Worm (Caenorhabditis elegans) whole organism, L4 larva: ENCODE measurements around the gene srsx-3.

Experiments used
- D1046.2 ChIP-seq: fragments of 200-800 bp; sonication (Bioruptor generic); IDR thresholded peaks from 2 replicates; pipeline ENCODE4 v1.3.6; 2022; ENCODE audit warnings: missing genetic modification characterization, missing compliant biosample characterization
- T26A8.4 ChIP-seq: fragments of 200-800 bp; sonication (Bioruptor generic); IDR thresholded peaks from 2 replicates; pipeline ENCODE4 v1.3.6; 2022; ENCODE audit warnings: missing genetic modification characterization, missing compliant biosample characterization
- Y48G9A.11 ChIP-seq: fragments of 200-800 bp; sonication (Bioruptor generic); IDR thresholded peaks from 2 replicates; pipeline ENCODE4 v1.3.6; 2022; ENCODE audit warnings: missing genetic modification reagents, missing genetic modification characterization, missing compliant biosample characterization
- Y75B8A.6 ChIP-seq: fragments of 200-800 bp; sonication (Bioruptor generic); IDR thresholded peaks from 2 replicates; pipeline ENCODE4 v1.3.6; 2022; ENCODE audit warnings: missing genetic modification reagents, missing genetic modification characterization, missing compliant biosample characterization
- aha-1 ChIP-seq: fragments of 150-350 bp; peaks from one replicate; lab custom pipeline; 2014; ENCODE audit warnings: missing biosample characterization, missing genetic modification characterization
- arid-1 ChIP-seq: fragments of 200-800 bp; sonication (Bioruptor generic); conservative IDR thresholded peaks from 2 replicates; pipeline ENCODE4 v1.3.6; 2022; ENCODE audit warnings: missing genetic modification reagents, missing genetic modification characterization, missing compliant biosample characterization
- ceh-20 ChIP-seq: fragments of 200-800 bp; sonication (Bioruptor generic); IDR thresholded peaks from 2 replicates; pipeline ENCODE4 v1.3.6; 2022; ENCODE audit warnings: missing genetic modification reagents, missing genetic modification characterization, missing compliant biosample characterization
- ces-1 ChIP-seq: fragments of 150-350 bp; sonication (generic microtip); optimal IDR thresholded peaks from 4 replicates; lab custom pipeline; 2014; ENCODE audit warnings: missing biosample characterization, missing genetic modification reagents, missing genetic modification characterization
- daf-16 ChIP-seq, 3 experiments: sonication (generic microtip); optimal IDR thresholded peaks; 2 replicates each; lab custom pipeline; 2016 to 2017; ENCODE audit warnings: missing genetic modification characterization in 3 of 3, missing genetic modification reagents in 3 of 3, mild to moderate bottlenecking in 2 of 3, missing compliant biosample characterization in 2 of 3, missing biosample characterization in 1 of 3, moderate library complexity in 1 of 3
- dmd-6 ChIP-seq: fragments of 200-800 bp; sonication (Bioruptor generic); IDR thresholded peaks from 2 replicates; pipeline ENCODE4 v1.3.6; 2022; ENCODE audit warnings: missing genetic modification reagents, missing genetic modification characterization, missing compliant biosample characterization
- dmd-9 ChIP-seq: fragments of 200-800 bp; sonication (Bioruptor generic); IDR thresholded peaks from 2 replicates; pipeline ENCODE4 v1.3.6; 2022; ENCODE audit warnings: missing genetic modification reagents, missing genetic modification characterization, missing compliant biosample characterization
- dve-1 ChIP-seq: sonication (generic microtip); optimal IDR thresholded peaks from 2 replicates; lab custom pipeline; 2017; ENCODE audit warnings: antibody characterized with exemption, mild to moderate bottlenecking, missing genetic modification characterization, missing compliant biosample characterization; ENCODE audit not compliant: insufficient read depth
- hlh-11 ChIP-seq: fragments of 200-800 bp; sonication (Bioruptor generic); optimal IDR thresholded peaks from 2 replicates; lab custom pipeline; 2018; ENCODE audit warnings: mild to moderate bottlenecking, missing genetic modification characterization, missing compliant biosample characterization
- hmg-1.1 ChIP-seq: fragments of 200-800 bp; sonication (Bioruptor generic); IDR thresholded peaks from 2 replicates; pipeline ENCODE4 v1.3.6; 2022; ENCODE audit warnings: missing genetic modification reagents, missing genetic modification characterization, missing compliant biosample characterization
- lin-13 ChIP-seq: fragments of 150-350 bp; optimal IDR thresholded peaks from 2 replicates; lab custom pipeline; 2014; ENCODE audit warnings: missing biosample characterization, missing genetic modification reagents, missing genetic modification characterization
- lin-29 ChIP-seq: fragments of 200-800 bp; sonication (Bioruptor generic); IDR thresholded peaks from 2 replicates; pipeline ENCODE4 v1.3.6; 2022; ENCODE audit warnings: missing genetic modification reagents, missing genetic modification characterization, missing compliant biosample characterization
- lsy-2 ChIP-seq, 2 experiments: fragments of 150-350 bp in 1 of 2; sonication (generic microtip) in 1 of 2; optimal IDR thresholded peaks; 2 replicates each; lab custom pipeline; 2014 to 2017; ENCODE audit warnings: missing biosample characterization in 2 of 2, missing genetic modification characterization in 2 of 2
- mes-2 ChIP-seq: sonication (generic microtip); optimal IDR thresholded peaks from 2 replicates; lab custom pipeline; 2016; ENCODE audit warnings: missing genotype, mild to moderate bottlenecking, missing genetic modification characterization, missing compliant biosample characterization; ENCODE audit not compliant: poor library complexity, severe bottlenecking
- nhr-11 ChIP-seq: fragments of 150-350 bp; optimal IDR thresholded peaks from 2 replicates; lab custom pipeline; 2014; ENCODE audit warnings: missing biosample characterization, missing genetic modification characterization
- nhr-28 ChIP-seq: fragments of 150-350 bp; optimal IDR thresholded peaks from 2 replicates; lab custom pipeline; 2014; ENCODE audit warnings: missing biosample characterization, missing genetic modification characterization
- nhr-42 ChIP-seq: fragments of 200-800 bp; sonication (Bioruptor generic); IDR thresholded peaks from 2 replicates; pipeline ENCODE4 v1.3.6; 2022; ENCODE audit warnings: missing genetic modification characterization, missing compliant biosample characterization
- nhr-6 ChIP-seq: fragments of 150-350 bp; optimal IDR thresholded peaks from 2 replicates; lab custom pipeline; 2014; ENCODE audit warnings: missing biosample characterization, missing genetic modification characterization
- pqm-1 ChIP-seq: sonication (generic microtip); optimal IDR thresholded peaks from 2 replicates; lab custom pipeline; 2017; ENCODE audit warnings: missing biosample characterization, missing genetic modification characterization
- sdz-12 ChIP-seq: fragments of 200-800 bp; sonication (Bioruptor generic); optimal IDR thresholded peaks from 2 replicates; lab custom pipeline; 2018; ENCODE audit warnings: mild to moderate bottlenecking, missing genetic modification characterization, missing compliant biosample characterization
- snpc-1.2 ChIP-seq: fragments of 200-800 bp; sonication (Bioruptor generic); IDR thresholded peaks from 2 replicates; pipeline ENCODE4 v1.3.6; 2022; ENCODE audit warnings: missing genetic modification reagents, missing genetic modification characterization, missing compliant biosample characterization
- spr-1 ChIP-seq: sonication (generic microtip); optimal IDR thresholded peaks from 2 replicates; lab custom pipeline; 2016; ENCODE audit warnings: mild to moderate bottlenecking, missing genetic modification characterization, missing compliant biosample characterization
- spr-3 ChIP-seq: fragments of 200-800 bp; sonication (Bioruptor generic); optimal IDR thresholded peaks from 2 replicates; lab custom pipeline; 2018; ENCODE audit warnings: mild to moderate bottlenecking, missing genetic modification characterization, missing compliant biosample characterization
- tra-1 ChIP-seq: fragments of 200-800 bp; sonication (Bioruptor generic); IDR thresholded peaks from 2 replicates; pipeline ENCODE4 v1.3.6; 2022; ENCODE audit warnings: missing genetic modification reagents, missing genetic modification characterization, missing compliant biosample characterization
- unc-130 ChIP-seq: sonication (generic microtip); optimal IDR thresholded peaks from 2 replicates; lab custom pipeline; 2016; ENCODE audit warnings: missing genetic modification reagents, missing genetic modification characterization, missing compliant biosample characterization
- unc-62 ChIP-seq, 3 experiments: fragments of 150-350 bp in 1 of 3; sonication (generic microtip); optimal IDR thresholded peaks in 2 of 3; peaks in 1 of 3; 1 replicate in 1 of 3; 2 replicates in 2 of 3; lab custom pipeline; 2014 to 2017; ENCODE audit warnings: missing biosample characterization in 3 of 3, missing genetic modification characterization in 3 of 3, missing genetic modification reagents in 3 of 3, missing genotype in 1 of 3

The srsx-3 gene

ce11 chrV:7899761-7900160 is 37.3 kb downstream of the srsx-3 start, which contains the start of gene F40A3.7:
Gene F40A3.7 (minus strand): TSS chrV:7899861.
- TF ChIP-seq nhr-42 (GFP tag; lab: Robert Waterston, UW) = no peak
- TF ChIP-seq spr-1 = no peak
- TF ChIP-seq arid-1 = no peak
- TF ChIP-seq snpc-1.2 = no peak
- no peak for TF ChIP-seq pqm-1
- TF ChIP-seq hmg-1.1 (GFP tag; lab: Robert Waterston, UW) = no peak
- no peak for TF ChIP-seq lin-29 (GFP tag; lab: Robert Waterston, UW)
- no peak for TF ChIP-seq sdz-12 (GFP tag; lab: Kevin White, UChicago)

ce11 chrV:7893812-7894381 is 43.2 kb downstream of the srsx-3 start, which contains the start of gene F40A3.6:
Gene F40A3.6 (minus strand): TSS chrV:7893862.
- peak in 1 of 2 experiments; percentile 44 for TF ChIP-seq unc-62 (GFP tag; optimal IDR thresholded peaks at IDR 0.05 in 1 of 2; lab: Kevin White, UChicago)
- TF ChIP-seq unc-62 (tag; optimal IDR thresholded peaks at IDR 0.05; lab: Kevin White, UChicago) = no peak
- no peak for TF ChIP-seq dmd-9
- TF ChIP-seq ces-1 (GFP tag; lab: Kevin White, UChicago) = no peak
- peak; percentile 25 for TF ChIP-seq hlh-11 (tag; lab: Kevin White, UChicago)
- TF ChIP-seq lin-13 = no peak
- TF ChIP-seq daf-16 (GFP tag; optimal IDR thresholded peaks at IDR 0.05; lab: Kevin White, UChicago) = peak in 1 of 2 experiments; percentile 58
- no peak for TF ChIP-seq daf-16 (tag; optimal IDR thresholded peaks at IDR 0.05; lab: Kevin White, UChicago)
- TF ChIP-seq nhr-11 = peak; percentile 47
- no peak for TF ChIP-seq Y75B8A.6 (GFP tag; lab: Robert Waterston, UW)
- TF ChIP-seq Y48G9A.11 (GFP tag; lab: Robert Waterston, UW) = no peak
- TF ChIP-seq tra-1 (GFP tag; lab: Robert Waterston, UW) = no peak
- TF ChIP-seq, all 104 proteins: peak for 4

- TF ChIP-seq lsy-2 (tag; optimal IDR thresholded peaks at IDR 0.05; lab: Kevin White, UChicago) (no peak), spr-3 (GFP tag; lab: Kevin White, UChicago) (no peak), unc-62 (GFP tag; optimal IDR thresholded peaks at IDR 0.05 in 1 of 2; lab: Kevin White, UChicago) (peak in 1 of 2 experiments; percentile 32), unc-62 (tag; optimal IDR thresholded peaks at IDR 0.05; lab: Kevin White, UChicago) (no peak), aha-1 (tag; lab: Kevin White, UChicago) (peak; percentile 29), ces-1 (GFP tag; lab: Kevin White, UChicago) (no peak)
These were observed 45.8 kb downstream of the srsx-3 start, which contains the start of gene F40A3.1 for ce11 chrV:7891230-7891629. Gene F40A3.1 (plus strand): TSS chrV:7891530.

ce11 chrV:7888036-7888435 is 49.0 kb downstream of the srsx-3 start:
- no peak for TF ChIP-seq T26A8.4 (GFP tag; lab: Robert Waterston, UW)
- TF ChIP-seq D1046.2 = no peak
- peak; percentile 80 for TF ChIP-seq pqm-1
- TF ChIP-seq spr-3 (GFP tag; lab: Kevin White, UChicago) = no peak
- peak; percentile 9 for TF ChIP-seq nhr-6
- peak; percentile 45 for TF ChIP-seq dmd-6 (GFP tag; lab: Robert Waterston, UW)
- no peak for TF ChIP-seq unc-130 (GFP tag; lab: Kevin White, UChicago)
- peak; percentile 54 for TF ChIP-seq hlh-11 (tag; lab: Kevin White, UChicago)
- TF ChIP-seq nhr-28 (tag; lab: Kevin White, UChicago) = peak; percentile 37
- TF ChIP-seq daf-16 (GFP tag; optimal IDR thresholded peaks at IDR 0.05; lab: Kevin White, UChicago) = no peak
- peak; percentile 69 for TF ChIP-seq daf-16 (tag; optimal IDR thresholded peaks at IDR 0.05; lab: Kevin White, UChicago)
- TF ChIP-seq dve-1 (tag; lab: Kevin White, UChicago) = peak; percentile 43
- TF ChIP-seq mes-2 (tag; lab: Kevin White, UChicago) = peak; percentile 22
- TF ChIP-seq ceh-20 (GFP tag; lab: Robert Waterston, UW) = no peak
